Worm (Caenorhabditis elegans): ENCODE measurements around the gene glr-1.

glr-1 gene

DNA sequence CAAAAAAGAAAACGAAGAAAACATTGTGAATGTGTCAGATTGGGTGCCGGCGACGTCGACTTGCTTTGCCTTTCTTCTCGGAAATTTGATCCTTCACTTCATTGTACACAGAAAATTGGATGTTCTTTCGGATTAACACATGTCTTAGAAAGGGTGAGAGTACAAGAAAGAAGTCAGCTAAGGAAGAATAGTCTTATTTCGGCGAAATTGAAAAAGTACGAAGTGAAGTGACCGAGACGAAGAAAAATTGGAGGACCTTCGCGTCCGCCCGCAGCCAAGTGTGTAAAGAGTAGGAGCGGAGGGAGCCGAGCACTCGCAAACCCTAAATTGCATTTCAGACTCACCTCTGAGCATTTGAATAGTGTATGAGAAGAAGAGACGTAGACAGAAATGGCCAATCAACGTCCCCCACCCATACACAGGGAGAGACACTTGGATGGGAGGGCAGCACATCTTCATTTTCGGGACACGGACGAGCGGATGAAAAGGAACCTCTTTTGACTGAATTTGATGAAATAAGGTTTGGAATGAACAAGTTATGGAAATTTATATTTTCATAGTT is at the start of gene glr-1:
Gene glr-1 (minus strand): TSS at position 51 of the 562 bp plus-strand sequence.
- no peak for TF ChIP-seq snpc-4 (tag; optimal IDR thresholded peaks at IDR 0.05)
- TF ChIP-seq nhr-11 (tag; optimal IDR thresholded peaks at IDR 0.05): no peak
- TF ChIP-seq zag-1 (tag; optimal IDR thresholded peaks at IDR 0.05): no peak
- TF ChIP-seq nfya-1 (tag; optimal IDR thresholded peaks at IDR 0.05; ENCODE audit: insufficient read depth): peak; percentile 53
- TF ChIP-seq nhr-76 (tag; optimal IDR thresholded peaks at IDR 0.05): no peak
- peak; percentile 44 for TF ChIP-seq fkh-10 (GFP tag; optimal IDR thresholded peaks at IDR 0.05)

ce11 chrIII:8636803-8637202 is 48.4 kb upstream of the glr-1 start:
- TF ChIP-seq mdl-1 (tag; optimal IDR thresholded peaks at IDR 0.05) (no peak), egl-5 (tag; optimal IDR thresholded peaks at IDR 0.05) (no peak), hmg-11 (tag; optimal IDR thresholded peaks at IDR 0.05) (no peak), ama-1 (optimal IDR thresholded peaks at IDR 0.05) (no peak), nhr-76 (tag; optimal IDR thresholded peaks at IDR 0.05) (no peak), mml-1 (tag; optimal IDR thresholded peaks at IDR 0.05) (no peak), fos-1 (tag; optimal IDR thresholded peaks at IDR 0.05) (no peak), pqm-1 (tag; optimal IDR thresholded peaks at IDR 0.05) (no peak), ZK546.5 (tag; optimal IDR thresholded peaks at IDR 0.05) (no peak), nhr-67 (tag; optimal IDR thresholded peaks at IDR 0.05) (no peak), nfya-1 (tag; optimal IDR thresholded peaks at IDR 0.05; ENCODE audit: insufficient read depth) (peak; percentile 45), nhr-25 (tag; optimal IDR thresholded peaks at IDR 0.05) (no peak), elt-2 (tag; optimal IDR thresholded peaks at IDR 0.05) (no peak), R02D3.7 (tag; optimal IDR thresholded peaks at IDR 0.05) (no peak), unc-62 (GFP tag; optimal IDR thresholded peaks at IDR 0.05) (peak; percentile 28), fkh-10 (GFP tag; optimal IDR thresholded peaks at IDR 0.05) (no peak), egl-27 (tag; optimal IDR thresholded peaks at IDR 0.05) (no peak), skn-1 (tag; optimal IDR thresholded peaks at IDR 0.05) (no peak), fkh-2 (tag; optimal IDR thresholded peaks at IDR 0.05) (no peak), lin-15B (tag; optimal IDR thresholded peaks at IDR 0.05) (no peak), eor-1 (tag; optimal IDR thresholded peaks at IDR 0.05) (no peak), nhr-23 (tag; optimal IDR thresholded peaks at IDR 0.05) (no peak), elt-3 (tag; optimal IDR thresholded peaks at IDR 0.05) (no peak), lsy-12 (tag; optimal IDR thresholded peaks at IDR 0.05) (no peak), lin-39 (tag; optimal IDR thresholded peaks at IDR 0.05) (peak; percentile 47)

DNA sequence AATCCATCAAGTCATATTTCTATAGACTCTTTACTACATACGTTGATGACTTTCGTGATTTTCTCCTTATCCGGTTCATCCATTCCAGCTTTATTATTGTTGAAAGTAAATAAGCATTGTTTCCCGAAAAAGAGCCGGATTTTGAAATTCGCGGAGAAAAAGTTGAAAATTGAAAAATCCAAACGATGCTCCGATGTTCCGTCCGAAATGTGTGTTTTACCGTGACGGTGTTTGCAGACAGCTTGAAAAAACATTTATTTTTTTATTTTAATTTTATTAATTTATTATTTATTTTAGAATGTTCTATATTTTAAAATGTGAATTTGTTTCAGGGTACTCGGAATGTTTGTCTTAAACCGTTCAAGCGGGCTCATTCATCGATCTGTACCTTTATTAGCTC is 42.4 kb upstream of the glr-1 start, which contains the start of gene dnj-10:
Gene dnj-10 (plus strand): TSS at position 333 of the 400 bp plus-strand sequence.
- TF ChIP-seq nhr-25 (tag; optimal IDR thresholded peaks at IDR 0.05) (no peak), skn-1 (tag; optimal IDR thresholded peaks at IDR 0.05) (peak; percentile 25), hmg-11 (tag; optimal IDR thresholded peaks at IDR 0.05) (peak; percentile 26), R02D3.7 (tag; optimal IDR thresholded peaks at IDR 0.05) (peak; percentile 6), nfya-1 (tag; optimal IDR thresholded peaks at IDR 0.05; ENCODE audit: insufficient read depth) (peak; percentile 72), elt-2 (tag; optimal IDR thresholded peaks at IDR 0.05) (peak; percentile 16), tbx-2 (tag; optimal IDR thresholded peaks at IDR 0.05) (no peak), daf-12 (tag; optimal IDR thresholded peaks at IDR 0.05) (no peak), nhr-23 (tag; optimal IDR thresholded peaks at IDR 0.05) (peak; percentile 60), snpc-4 (tag; optimal IDR thresholded peaks at IDR 0.05) (peak; percentile 16), pha-4 (tag; optimal IDR thresholded peaks at IDR 0.05) (peak; percentile 84), lin-39 (tag; optimal IDR thresholded peaks at IDR 0.05) (peak; percentile 4), ZK546.5 (tag; optimal IDR thresholded peaks at IDR 0.05) (no peak), lin-15B (tag; optimal IDR thresholded peaks at IDR 0.05) (peak; percentile 92)

DNA sequence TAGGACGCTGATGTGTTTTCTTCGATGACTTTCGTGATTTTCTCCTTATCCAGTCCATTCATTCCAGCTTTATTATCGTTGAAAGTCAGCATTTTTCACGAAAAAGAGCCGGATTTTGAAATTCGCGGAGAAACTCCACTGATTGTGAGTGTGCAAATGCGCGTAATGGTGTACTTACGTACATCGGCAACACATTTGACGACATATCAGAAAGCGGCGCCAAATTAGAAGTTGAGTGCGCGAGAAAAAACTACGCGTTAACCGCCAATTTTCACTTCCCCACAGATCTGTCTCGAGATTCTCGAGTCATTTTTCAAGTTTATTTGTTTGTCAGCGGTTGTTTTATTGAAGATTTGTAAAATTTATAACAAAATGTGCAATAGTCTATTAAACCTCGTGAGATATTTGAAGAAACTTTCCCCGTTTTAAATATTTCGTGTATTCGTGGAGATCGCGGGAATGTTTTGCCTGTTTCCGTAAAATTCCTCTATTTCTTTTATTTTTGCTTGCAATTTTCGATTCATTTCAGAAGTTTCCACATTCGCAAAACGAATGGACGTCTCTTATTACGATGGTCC is 40.1 kb upstream of the glr-1 start, which contains the start of the genes polk-1 and gpr-1:
Gene polk-1 (minus strand): TSS at position 186 of the 578 bp plus-strand sequence.
Gene gpr-1 (plus strand): TSS at position 528 of the 578 bp plus-strand sequence.
- TF ChIP-seq pqm-1 (tag; optimal IDR thresholded peaks at IDR 0.05) (no peak), nfya-1 (tag; optimal IDR thresholded peaks at IDR 0.05; ENCODE audit: insufficient read depth) (peak; percentile 36), lin-15B (tag; optimal IDR thresholded peaks at IDR 0.05) (peak; percentile 57), nhr-76 (tag; optimal IDR thresholded peaks at IDR 0.05) (no peak), lin-39 (tag; optimal IDR thresholded peaks at IDR 0.05) (peak; percentile 6)

- TF ChIP-seq elt-1 (tag; optimal IDR thresholded peaks at IDR 0.05) (peak; percentile 16), ceh-16 (tag; optimal IDR thresholded peaks at IDR 0.05) (no peak), nhr-25 (tag; optimal IDR thresholded peaks at IDR 0.05) (peak; percentile 57)
These were observed 36.7 kb upstream of the glr-1 start for ce11 chrIII:8625125-8625524.
